Fruit fly (Drosophila melanogaster): ENCODE measurements around the gene Fitm.

Gene Fitm

DNA sequence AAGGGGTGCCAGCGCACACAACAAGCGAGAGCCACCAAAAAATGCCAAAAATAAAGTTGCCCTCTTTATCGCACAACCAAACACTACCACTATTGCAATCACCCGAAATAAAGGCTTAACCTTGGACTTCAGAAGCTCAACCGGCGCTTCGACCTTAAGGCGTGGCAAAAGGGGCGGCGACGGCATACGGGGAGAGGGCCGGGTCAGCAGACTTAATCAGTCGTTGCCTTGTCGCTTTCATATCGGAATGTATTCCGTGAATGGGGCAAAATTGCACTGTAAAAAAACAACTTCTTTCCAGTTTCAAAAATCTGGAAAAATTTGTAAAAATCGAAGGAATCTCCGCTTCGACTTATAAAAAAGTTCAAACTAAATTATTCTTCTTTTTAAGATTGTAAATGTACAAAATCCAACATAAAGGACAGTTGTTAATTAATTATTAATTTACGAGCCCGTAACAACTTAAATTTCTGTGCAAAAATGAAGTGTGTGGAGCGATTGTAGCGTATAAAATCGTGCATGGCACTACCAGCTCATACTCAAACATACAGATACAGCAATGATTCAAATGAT, 37.2 kb upstream of the Fitm start (continued):
- TF ChIP-seq CG10631 (GFP tag; optimal IDR thresholded peaks at IDR 0.05) = no peak
- peak; percentile 67 for TF ChIP-seq CG6163 (GFP tag; IDR thresholded peaks at IDR 0.05)
- no peak for TF ChIP-seq CG3032 (tag; optimal IDR thresholded peaks at IDR 0.05)
- no peak for TF ChIP-seq Gug (GFP tag; IDR thresholded peaks at IDR 0.05)
- TF ChIP-seq CG7368 (GFP tag; optimal IDR thresholded peaks at IDR 0.05) = no peak
- TF ChIP-seq Blimp-1 (GFP tag; optimal IDR thresholded peaks at IDR 0.05) = no peak
- peak; percentile 25 for TF ChIP-seq Ets21C (GFP tag; optimal IDR thresholded peaks at IDR 0.05)
- no peak for TF ChIP-seq CG16779 (tag; optimal IDR thresholded peaks at IDR 0.05)
- TF ChIP-seq CG8319 (GFP tag; optimal IDR thresholded peaks at IDR 0.05) = peak; percentile 14
- TF ChIP-seq CG6808 (GFP tag; optimal IDR thresholded peaks at IDR 0.05) = no peak
- TF ChIP-seq Sox15 (GFP tag; optimal IDR thresholded peaks at IDR 0.05) = peak; percentile 29
- TF ChIP-seq CG11294 (GFP tag; IDR thresholded peaks at IDR 0.05) = no peak
- TF ChIP-seq fkh (GFP tag; optimal IDR thresholded peaks at IDR 0.05) = no peak
- no peak for TF ChIP-seq net (GFP tag; optimal IDR thresholded peaks at IDR 0.05)
- TF ChIP-seq OdsH (GFP tag; optimal IDR thresholded peaks at IDR 0.05) = peak; percentile 59
- no peak for TF ChIP-seq Lpt (GFP tag; optimal IDR thresholded peaks at IDR 0.05)
- TF ChIP-seq CG11762 (GFP tag; optimal IDR thresholded peaks at IDR 0.05; ENCODE audit: insufficient read depth) = peak; percentile 26
- TF ChIP-seq CG3919 (GFP tag; optimal IDR thresholded peaks at IDR 0.05) = peak; percentile 49
- peak; percentile 33 for TF ChIP-seq cyc (GFP tag; optimal IDR thresholded peaks at IDR 0.05)
- peak; percentile 40 for TF ChIP-seq Sox102F (GFP tag; optimal IDR thresholded peaks at IDR 0.05)
- TF ChIP-seq fd59A (GFP tag; optimal IDR thresholded peaks at IDR 0.05) = no peak
- TF ChIP-seq achi (GFP tag; optimal IDR thresholded peaks at IDR 0.05) = peak; percentile 20
- TF ChIP-seq Hr4 (GFP tag; optimal IDR thresholded peaks at IDR 0.05) = peak; percentile 10
- TF ChIP-seq CG10669 (GFP tag; optimal IDR thresholded peaks at IDR 0.05) = peak; percentile 25
- 0 out of 3 replicates have a peak, but pooled peaks have one; percentile 9 for TF ChIP-seq eg (GFP tag; IDR thresholded peaks at IDR 0.05)
- peak; percentile 35 for TF ChIP-seq vri (GFP tag; optimal IDR thresholded peaks at IDR 0.05)
- peak; percentile 19 for TF ChIP-seq CG6792 (GFP tag; optimal IDR thresholded peaks at IDR 0.05)
- TF ChIP-seq fd85E (GFP tag; optimal IDR thresholded peaks at IDR 0.05) = no peak
- peak; percentile 66 for TF ChIP-seq acj6 (GFP tag; optimal IDR thresholded peaks at IDR 0.05)

DNA sequence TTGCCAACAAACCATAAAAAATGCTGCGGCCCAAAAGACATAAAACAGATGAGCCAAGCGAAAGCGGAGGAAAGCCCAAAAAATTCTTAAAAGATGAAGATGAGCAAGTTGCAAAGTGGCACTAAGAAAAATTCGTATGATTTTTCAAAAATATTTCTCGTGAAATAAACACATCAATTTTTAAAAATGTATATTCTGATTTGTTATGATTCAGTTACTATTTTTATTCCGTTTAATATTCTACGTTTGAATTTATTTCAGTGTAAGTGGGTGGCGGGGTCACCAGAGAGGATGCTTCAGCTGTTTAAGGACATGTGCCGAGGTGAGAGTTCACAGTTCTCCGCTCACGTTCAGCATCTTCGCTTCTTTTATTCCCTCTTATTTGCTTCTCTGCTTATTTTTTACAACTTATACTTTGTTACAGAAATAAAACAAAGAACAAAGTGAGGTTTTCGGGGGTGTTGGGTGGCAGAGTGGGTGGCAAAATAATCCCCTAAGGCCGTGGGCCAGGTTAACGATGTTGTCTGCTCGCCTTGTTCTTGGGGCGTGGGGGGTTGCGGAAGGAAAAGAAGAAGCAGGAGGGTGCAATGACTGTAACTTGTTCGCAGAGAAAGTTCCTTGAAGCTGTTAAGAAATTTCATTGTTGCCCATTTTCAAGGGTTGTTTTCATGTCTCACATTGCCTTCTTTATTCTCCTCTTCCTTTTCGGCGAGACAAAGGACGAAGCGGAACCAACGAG, 36.6 kb upstream of the Fitm start:
- TF ChIP-seq lz (GFP tag; optimal IDR thresholded peaks at IDR 0.05) (peak; percentile 23), CG1621 (tag; optimal IDR thresholded peaks at IDR 0.05) (no peak), Smox (GFP tag; optimal IDR thresholded peaks at IDR 0.05) (peak; percentile 36), cyc (GFP tag; optimal IDR thresholded peaks at IDR 0.05) (peak; percentile 7), svp (GFP tag) (peak; percentile 69), CG11294 (GFP tag; IDR thresholded peaks at IDR 0.05) (no peak), CG3919 (GFP tag; optimal IDR thresholded peaks at IDR 0.05) (peak; percentile 36), Lpt (GFP tag; optimal IDR thresholded peaks at IDR 0.05) (no peak), CG7368 (GFP tag; optimal IDR thresholded peaks at IDR 0.05) (peak; percentile 3), fd59A (GFP tag; optimal IDR thresholded peaks at IDR 0.05) (no peak), Eip78C (GFP tag) (peak; percentile 86), dsx (GFP tag; optimal IDR thresholded peaks at IDR 0.05; ENCODE audit: poor library complexity, severe bottlenecking) (no peak), CG8632 (GFP tag; optimal IDR thresholded peaks at IDR 0.05) (peak; percentile 27), CG11902 (GFP tag; optimal IDR thresholded peaks at IDR 0.05) (peak; percentile 11), Sox14 (GFP tag; optimal IDR thresholded peaks at IDR 0.05) (peak; percentile 10), CG8319 (GFP tag; optimal IDR thresholded peaks at IDR 0.05) (peak; percentile 44), CG6808 (GFP tag; optimal IDR thresholded peaks at IDR 0.05) (peak; percentile 10), fd85E (GFP tag; optimal IDR thresholded peaks at IDR 0.05) (no peak), OdsH (GFP tag; optimal IDR thresholded peaks at IDR 0.05) (peak; percentile 45), Hr39 (GFP tag; optimal IDR thresholded peaks at IDR 0.05) (peak; percentile 30), net (GFP tag; optimal IDR thresholded peaks at IDR 0.05) (peak; percentile 10), CG15336 (GFP tag; IDR thresholded peaks at IDR 0.05) (peak; percentile 33; the same call in 1 of the 2 replicates), CG10631 (GFP tag; optimal IDR thresholded peaks at IDR 0.05) (peak; percentile 22), CG31627 (GFP tag; optimal IDR thresholded peaks at IDR 0.05) (peak; percentile 52), dac (GFP tag; optimal IDR thresholded peaks at IDR 0.05) (no peak), CG6854 (GFP tag; optimal IDR thresholded peaks at IDR 0.05) (no peak), CG3032 (tag; optimal IDR thresholded peaks at IDR 0.05) (peak; percentile 20), CG9139 (GFP tag; optimal IDR thresholded peaks at IDR 0.05) (no peak), Gug (GFP tag; IDR thresholded peaks at IDR 0.05) (no peak), topi (GFP tag; optimal IDR thresholded peaks at IDR 0.05) (peak; percentile 53), achi (GFP tag; optimal IDR thresholded peaks at IDR 0.05) (peak; percentile 47), CG6163 (GFP tag; IDR thresholded peaks at IDR 0.05) (0 out of 3 replicates have a peak, but pooled peaks have one; percentile 39), Blimp-1 (GFP tag; optimal IDR thresholded peaks at IDR 0.05) (no peak), acj6 (GFP tag; optimal IDR thresholded peaks at IDR 0.05) (peak; percentile 35), salr (GFP tag; optimal IDR thresholded peaks at IDR 0.05) (peak in 1 of 2 experiments; percentile 28)

Data from whole organism, prepupa.